Fruit fly (Drosophila melanogaster) whole organism, wandering third instar larva: ENCODE results near the gene Argl.
A peak's percentile ranks its signal among the peaks of the same experiment; 100 is the strongest.

ENCODE experiments used
- Abd-B ChIP-seq: fragments of >200 bp; optimal IDR thresholded peaks from 2 replicates; lab custom pipeline; 2017; ENCODE audit warnings: missing biosample characterization, missing genetic modification characterization
- CG32264 ChIP-seq: fragments of 200-800 bp; sonication (Bioruptor generic); optimal IDR thresholded peaks from 2 replicates; lab custom pipeline; 2016; ENCODE audit warnings: missing biosample characterization, missing genetic modification characterization
- CG9705 ChIP-seq: fragments of 200-800 bp; sonication (Bioruptor generic); optimal IDR thresholded peaks from 2 replicates; lab custom pipeline; 2018; ENCODE audit warnings: missing biosample characterization, mild to moderate bottlenecking, missing genetic modification characterization
- CrebA ChIP-seq: fragments of 200-800 bp; sonication (Bioruptor generic); optimal IDR thresholded peaks from 2 replicates; lab custom pipeline; 2016; ENCODE audit warnings: missing biosample characterization, mild to moderate bottlenecking, missing genetic modification characterization, borderline replicate concordance
- Dfd ChIP-seq: fragments of >200 bp; optimal IDR thresholded peaks from 2 replicates; lab custom pipeline; 2017; ENCODE audit warnings: missing biosample characterization, missing genetic modification characterization
- Dif ChIP-seq: fragments of 200-275, 200-300 bp; sonication (Bioruptor generic); optimal IDR thresholded peaks from 2 replicates; lab custom pipeline; 2018; ENCODE audit warnings: missing biosample characterization, missing genetic modification characterization; ENCODE audit not compliant: partially characterized antibody
- GATAd ChIP-seq: sonication (Bioruptor generic); optimal IDR thresholded peaks from 2 replicates; lab custom pipeline; 2016; ENCODE audit warnings: missing biosample characterization, missing genetic modification characterization
- HLH106 ChIP-seq: fragments of 200-800 bp; optimal IDR thresholded peaks from 3 replicates; lab custom pipeline; 2019; ENCODE audit warnings: missing biosample characterization, mild to moderate bottlenecking, missing genetic modification characterization, moderate library complexity
- Hr83 ChIP-seq: fragments of 200-300 bp; sonication (Bioruptor generic); optimal IDR thresholded peaks from 2 replicates; lab custom pipeline; 2016; ENCODE audit warnings: missing biosample characterization, mild to moderate bottlenecking, missing genetic modification characterization, moderate library complexity; ENCODE audit not compliant: poor library complexity, severe bottlenecking
- Jra ChIP-seq: sonication (Bioruptor generic); optimal IDR thresholded peaks from 2 replicates; lab custom pipeline; 2016; ENCODE audit warnings: missing biosample characterization, missing genetic modification characterization
- Mio ChIP-seq: sonication (Bioruptor generic); optimal IDR thresholded peaks from 2 replicates; lab custom pipeline; 2016; ENCODE audit warnings: missing biosample characterization, missing genetic modification characterization
- Myc ChIP-seq: fragments of >200 bp; optimal IDR thresholded peaks from 2 replicates; lab custom pipeline; 2017
- N ChIP-seq: fragments of >200 bp; optimal IDR thresholded peaks from 2 replicates; lab custom pipeline; 2018; ENCODE audit warnings: missing biosample characterization, missing external identifiers, missing genetic modification characterization
- OdsH ChIP-seq: fragments of 200-800 bp; sonication (Bioruptor generic); optimal IDR thresholded peaks from 2 replicates; lab custom pipeline; 2016; ENCODE audit warnings: missing biosample characterization, mild to moderate bottlenecking, missing genetic modification characterization
- Rel ChIP-seq, 2 experiments: fragments of 200-800 bp; sonication (Bioruptor generic) in 1 of 2; optimal IDR thresholded peaks; 2 replicates in 1 of 2; 3 replicates in 1 of 2; lab custom pipeline; 2016 to 2019; ENCODE audit warnings: mild to moderate bottlenecking in 2 of 2, missing biosample characterization in 2 of 2, missing genetic modification characterization in 2 of 2, moderate library complexity in 1 of 2
- Sp1 ChIP-seq: fragments of 200-800 bp; sonication (Bioruptor generic); optimal IDR thresholded peaks from 3 replicates; lab custom pipeline; 2019; ENCODE audit warnings: missing biosample characterization, mild to moderate bottlenecking, missing genetic modification characterization, moderate library complexity
- Vsx2 ChIP-seq: fragments of 200-300, 225-300 bp; sonication (Bioruptor generic); optimal IDR thresholded peaks from 2 replicates; lab custom pipeline; 2018; ENCODE audit warnings: missing biosample characterization, missing genetic modification characterization; ENCODE audit not compliant: partially characterized antibody
- br ChIP-seq: fragments of 200-800 bp; sonication (Bioruptor generic); optimal IDR thresholded peaks from 2 replicates; lab custom pipeline; 2016; ENCODE audit warnings: missing biosample characterization, missing genetic modification characterization
- dmrt93B ChIP-seq: fragments of 200-800 bp; sonication (Bioruptor generic); optimal IDR thresholded peaks from 2 replicates; lab custom pipeline; 2018; ENCODE audit warnings: missing biosample characterization, mild to moderate bottlenecking, missing genetic modification characterization
- dsf ChIP-seq: sonication (Bioruptor generic); optimal IDR thresholded peaks from 2 replicates; lab custom pipeline; 2016; ENCODE audit warnings: missing biosample characterization, missing genetic modification characterization, borderline replicate concordance
- ey ChIP-seq: fragments of 200-800 bp; sonication (Bioruptor generic); optimal IDR thresholded peaks from 2 replicates; lab custom pipeline; 2016; ENCODE audit warnings: missing biosample characterization, missing genetic modification characterization
- foxo ChIP-seq, 2 experiments: fragments of 200-800 bp; sonication (Bioruptor generic); optimal IDR thresholded peaks; 2 replicates in 1 of 2; 3 replicates in 1 of 2; lab custom pipeline; 2016 to 2017; ENCODE audit warnings: missing biosample characterization in 2 of 2, missing genetic modification characterization in 2 of 2
- fru ChIP-seq: fragments of 200-800 bp; sonication (Bioruptor generic); optimal IDR thresholded peaks from 3 replicates; lab custom pipeline; 2016; ENCODE audit warnings: missing biosample characterization, mild to moderate bottlenecking, missing genetic modification characterization
- h ChIP-seq: fragments of 200-800 bp; sonication (Bioruptor generic); optimal IDR thresholded peaks from 3 replicates; lab custom pipeline; 2016; ENCODE audit warnings: missing biosample characterization, mild to moderate bottlenecking, missing genetic modification characterization
- pan ChIP-seq: fragments of >200 bp; optimal IDR thresholded peaks from 2 replicates; lab custom pipeline; 2017
- psq ChIP-seq: fragments of 200-800 bp; sonication (Bioruptor generic); optimal IDR thresholded peaks from 3 replicates; lab custom pipeline; 2017; ENCODE audit warnings: missing biosample characterization, mild to moderate bottlenecking, missing genetic modification characterization, moderate library complexity
- rgr ChIP-seq: fragments of 200-800 bp; sonication (Bioruptor generic); optimal IDR thresholded peaks from 3 replicates; lab custom pipeline; 2016; ENCODE audit warnings: missing biosample characterization, mild to moderate bottlenecking, missing genetic modification characterization
- sv ChIP-seq: fragments of 200-800 bp; sonication (Bioruptor generic); optimal IDR thresholded peaks from 3 replicates; lab custom pipeline; 2016; ENCODE audit warnings: missing biosample characterization, missing genetic modification characterization
- usp ChIP-seq: fragments of >200 bp; optimal IDR thresholded peaks from 2 replicates; lab custom pipeline; 2017; ENCODE audit warnings: missing biosample characterization, missing genetic modification characterization
- woc ChIP-seq: sonication (Bioruptor generic); optimal IDR thresholded peaks from 2 replicates; lab custom pipeline; 2016; ENCODE audit warnings: missing biosample characterization, mild to moderate bottlenecking, missing genetic modification characterization

Argl gene

DNA sequence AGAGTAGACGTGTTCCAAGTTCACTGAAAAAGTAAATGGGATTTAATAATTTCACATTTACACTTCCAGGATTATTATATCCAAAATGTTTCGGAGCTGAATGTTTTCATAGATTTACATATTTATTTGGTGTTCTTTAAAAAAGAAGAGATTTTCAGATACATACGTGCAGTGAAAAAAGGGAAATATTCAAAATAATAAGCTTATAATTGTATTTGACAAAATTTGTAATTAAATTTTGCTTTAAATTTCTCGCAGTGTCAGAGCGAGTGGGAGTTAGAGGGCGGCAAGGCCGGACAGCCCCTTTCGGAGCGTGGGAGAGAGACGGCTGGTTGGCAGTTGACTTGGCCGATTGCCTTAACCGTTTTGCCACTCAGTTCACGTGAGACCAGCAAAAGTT is 4.9 kb downstream of the Argl start, which contains the start of gene Tsp29Fb (continued):
- TF ChIP-seq CG9705 (GFP tag; lab: Kevin White, UChicago) (peak; percentile 63), GATAd (GFP tag; lab: Kevin White, UChicago) (no peak), Abd-B (GFP tag; lab: Kevin White, UChicago) (no peak), rgr (GFP tag; lab: Kevin White, UChicago) (peak; percentile 79), woc (GFP tag; lab: Kevin White, UChicago) (peak; percentile 60), Mio (GFP tag; lab: Kevin White, UChicago) (no peak), OdsH (GFP tag; lab: Kevin White, UChicago) (peak; percentile 84), Jra (GFP tag; lab: Kevin White, UChicago) (peak; percentile 28), Vsx2 (peak; percentile 24)

DNA sequence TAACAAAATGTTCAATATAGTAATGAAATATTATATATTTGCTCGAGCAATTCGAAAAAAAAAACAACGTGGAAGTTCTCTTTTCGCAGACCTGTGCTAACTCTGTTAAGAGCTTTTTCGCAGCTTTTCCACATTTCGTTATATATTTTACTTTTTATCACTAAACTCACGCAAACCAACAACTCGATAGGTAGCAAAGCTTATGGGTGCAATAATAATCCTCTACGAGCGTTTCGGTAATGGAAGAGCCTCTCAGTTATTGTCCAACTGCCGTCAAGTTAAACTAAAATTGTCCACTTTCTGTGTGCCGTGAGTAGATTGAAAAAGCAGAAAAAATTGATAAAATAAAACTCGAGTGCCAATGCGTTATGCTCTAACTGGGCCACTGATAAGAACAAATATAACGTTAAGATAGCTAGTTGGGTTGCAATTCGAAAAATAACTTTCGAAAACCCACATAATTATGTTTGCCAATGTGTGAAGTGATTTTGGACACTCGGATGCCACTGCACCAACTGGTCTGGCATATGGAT is 8.1 kb downstream of the Argl start, which contains the start of gene Tsp29Fa:
Tsp29Fa (plus strand) TSS at position 253 of the 533 bp plus-strand sequence.
- TF ChIP-seq usp (GFP tag; lab: Kevin White, UChicago) (no peak), woc (GFP tag; lab: Kevin White, UChicago) (no peak), fru (no peak), Mio (GFP tag; lab: Kevin White, UChicago) (no peak), sv (GFP tag; lab: Kevin White, UChicago) (no peak), GATAd (GFP tag; lab: Kevin White, UChicago) (no peak), foxo (GFP tag; optimal IDR thresholded peaks at IDR 0.05; lab: Kevin White, UChicago) (no peak), psq (GFP tag; lab: Kevin White, UChicago) (no peak), Rel (GFP tag; optimal IDR thresholded peaks at IDR 0.05; lab: Kevin White, UChicago) (no peak), Rel (tag; optimal IDR thresholded peaks at IDR 0.05; lab: Kevin White, UChicago) (no peak), rgr (GFP tag; lab: Kevin White, UChicago) (no peak), h (no peak), OdsH (GFP tag; lab: Kevin White, UChicago) (no peak), HLH106 (tag; lab: Kevin White, UChicago) (no peak)

DNA sequence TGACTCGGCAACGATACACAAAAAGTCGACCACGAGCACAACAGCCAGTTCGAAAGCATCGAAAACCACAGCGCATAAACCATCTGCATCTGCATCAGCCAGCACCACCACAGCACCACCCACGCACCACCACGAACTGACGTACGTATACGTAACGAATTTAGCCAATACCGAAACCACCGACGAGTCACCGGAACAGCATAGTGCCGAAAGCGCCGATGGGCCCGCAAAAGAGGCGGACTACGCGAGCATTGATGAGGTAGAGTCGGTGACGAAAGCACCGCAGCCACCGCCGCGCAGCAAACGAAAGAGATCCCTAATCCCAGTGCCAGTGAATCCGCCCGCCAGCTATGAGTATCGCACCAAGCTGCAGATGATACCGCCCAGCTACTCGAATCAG is 10.7 kb downstream of the Argl start:
- no peak for TF ChIP-seq ey
- no peak for TF ChIP-seq HLH106 (tag; lab: Kevin White, UChicago)
- TF ChIP-seq Rel (GFP tag; optimal IDR thresholded peaks at IDR 0.05; lab: Kevin White, UChicago): no peak
- no peak for TF ChIP-seq Rel (tag; optimal IDR thresholded peaks at IDR 0.05; lab: Kevin White, UChicago)
- TF ChIP-seq GATAd (GFP tag; lab: Kevin White, UChicago): no peak
- TF ChIP-seq CrebA (GFP tag; lab: Kevin White, UChicago): no peak
- TF ChIP-seq dsf (GFP tag; lab: Kevin White, UChicago): no peak
- TF ChIP-seq br (GFP tag; lab: Kevin White, UChicago): no peak
- TF ChIP-seq pan: no peak
- TF ChIP-seq CG9705 (GFP tag; lab: Kevin White, UChicago): no peak
- TF ChIP-seq dmrt93B (GFP tag; lab: Kevin White, UChicago): no peak

DNA sequence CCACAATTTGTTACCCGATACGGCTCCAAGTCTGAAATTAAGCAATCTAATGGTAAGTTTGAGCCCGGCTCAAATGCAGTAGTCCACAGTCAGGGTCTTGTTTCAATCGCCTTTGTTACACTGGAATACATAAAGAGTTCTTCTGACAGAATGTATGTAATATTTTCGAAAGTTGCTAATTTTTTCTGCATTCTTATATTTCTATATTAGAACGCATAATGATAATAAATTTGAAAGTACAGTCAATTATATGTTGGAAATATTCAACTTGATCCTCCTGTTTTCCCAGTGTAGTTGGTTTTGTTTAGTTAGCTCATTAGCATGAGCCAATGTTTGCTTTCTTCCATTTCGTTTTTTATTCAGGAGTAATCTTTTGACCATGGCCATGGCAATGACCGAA is 18.5 kb downstream of the Argl start:
- TF ChIP-seq h (peak; percentile 45), CrebA (GFP tag; lab: Kevin White, UChicago) (no peak), ey (peak; percentile 22), Myc (no peak), pan (no peak), OdsH (GFP tag; lab: Kevin White, UChicago) (no peak), Jra (GFP tag; lab: Kevin White, UChicago) (no peak), usp (GFP tag; lab: Kevin White, UChicago) (no peak), foxo (GFP tag; optimal IDR thresholded peaks at IDR 0.05; lab: Kevin White, UChicago) (peak in 1 of 2 experiments; percentile 6), fru (peak; percentile 4), woc (GFP tag; lab: Kevin White, UChicago) (no peak)

DNA sequence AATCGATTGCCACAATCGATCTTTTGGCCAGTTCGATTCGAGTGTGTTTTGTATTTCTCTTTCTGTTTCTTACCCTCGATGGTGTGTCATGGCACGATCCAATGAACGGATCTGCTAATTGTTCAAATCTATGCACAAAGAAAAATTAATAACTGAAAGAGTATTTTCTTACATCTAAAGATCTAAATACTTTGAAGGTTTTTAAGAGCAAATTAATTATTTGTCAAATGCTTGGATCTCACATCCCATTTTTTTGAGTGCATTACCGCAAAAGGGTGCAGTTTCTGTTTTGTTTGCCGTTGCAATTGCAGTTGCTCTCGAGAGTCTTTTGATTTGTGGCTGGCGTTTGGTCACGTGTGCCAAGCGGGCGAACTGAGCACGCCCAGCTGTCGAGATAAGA is 20.0 kb downstream of the Argl start:
- TF ChIP-seq CrebA (GFP tag; lab: Kevin White, UChicago): no peak
- TF ChIP-seq ey: no peak
- TF ChIP-seq CG9705 (GFP tag; lab: Kevin White, UChicago): no peak
- TF ChIP-seq Mio (GFP tag; lab: Kevin White, UChicago): no peak
- no peak for TF ChIP-seq Dif (GFP tag; lab: Kevin White, UChicago)
- no peak for TF ChIP-seq Hr83 (GFP tag; lab: Kevin White, UChicago)
- no peak for TF ChIP-seq woc (GFP tag; lab: Kevin White, UChicago)
- no peak for TF ChIP-seq Abd-B (GFP tag; lab: Kevin White, UChicago)
- no peak for TF ChIP-seq Jra (GFP tag; lab: Kevin White, UChicago)
- TF ChIP-seq N (GFP tag; lab: Kevin White, UChicago): no peak
- no peak for TF ChIP-seq Dfd
- no peak for TF ChIP-seq sv (GFP tag; lab: Kevin White, UChicago)
- TF ChIP-seq dmrt93B (GFP tag; lab: Kevin White, UChicago): no peak
- TF ChIP-seq Sp1 (GFP tag; lab: Kevin White, UChicago): no peak
- no peak for TF ChIP-seq CG32264
- TF ChIP-seq Vsx2: no peak
- TF ChIP-seq, all 38 proteins: peak for 0
